Worm (Caenorhabditis elegans): ENCODE results near the gene srx-3.

DNA sequence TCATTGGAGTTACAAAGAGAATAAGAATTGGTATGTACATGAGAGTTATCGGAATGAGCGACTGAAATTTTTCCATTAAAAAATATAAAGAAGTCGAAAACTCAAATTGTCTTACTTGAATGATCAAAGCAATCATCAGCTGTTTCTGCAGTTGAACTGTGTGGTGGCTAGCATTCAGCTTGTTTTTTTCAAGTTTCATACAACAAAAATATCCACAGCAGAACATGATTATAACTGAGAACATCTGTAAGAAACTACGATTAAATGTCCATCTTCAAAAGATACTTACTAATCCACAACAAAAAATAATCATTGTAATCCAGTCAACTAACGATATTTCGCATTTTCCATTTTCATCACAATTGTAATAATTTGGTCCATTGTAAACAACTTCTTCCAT lies 20.6 kb upstream of the srx-3 start:
- TF ChIP-seq pha-4 (tag; optimal IDR thresholded peaks at IDR 0.05) = no peak
- TF ChIP-seq zag-1 (tag; optimal IDR thresholded peaks at IDR 0.05) = no peak
